Worm (Caenorhabditis elegans) whole organism, young adult: ENCODE data around the gene C46F11.5.

Experiments
- F52B5.7 ChIP-seq: sonication (generic microtip); optimal IDR thresholded peaks from 2 replicates; lab custom pipeline; 2016; ENCODE audit warnings: mild to moderate bottlenecking, missing genetic modification characterization, missing compliant biosample characterization
- ceh-58 ChIP-seq: fragments of 200-800 bp; sonication (Bioruptor generic); IDR thresholded peaks from 2 replicates; pipeline ENCODE4 v1.3.6; 2022; ENCODE audit warnings: missing genetic modification characterization, missing compliant biosample characterization
- dpl-1 ChIP-seq: fragments of 150-350 bp; optimal IDR thresholded peaks from 2 replicates; lab custom pipeline; 2014; ENCODE audit warnings: missing biosample characterization, missing genetic modification reagents, missing genetic modification characterization
- egrh-3 ChIP-seq: fragments of 200-800 bp; sonication (Bioruptor generic); IDR thresholded peaks from 2 replicates; pipeline ENCODE4 v1.3.6; 2022; ENCODE audit warnings: missing genetic modification reagents, missing genetic modification characterization, missing compliant biosample characterization
- fkh-3 ChIP-seq: sonication (generic microtip); optimal IDR thresholded peaks from 2 replicates; lab custom pipeline; 2016; ENCODE audit warnings: mild to moderate bottlenecking, missing genetic modification characterization, missing compliant biosample characterization
- lir-1 ChIP-seq: fragments of 200-800 bp; sonication (Bioruptor generic); conservative IDR thresholded peaks from 2 replicates; pipeline ENCODE4 v1.3.6; 2022; ENCODE audit warnings: missing genetic modification reagents, missing genetic modification characterization, missing compliant biosample characterization
- rpc-1 ChIP-seq, 2 experiments: fragments of 150-350 bp in 1 of 2; sonication (generic microtip) in 1 of 2; optimal IDR thresholded peaks; 2 replicates each; lab custom pipeline; 2014 to 2018; ENCODE audit warnings: missing biosample characterization in 1 of 2, missing genetic modification characterization in 1 of 2, missing genetic modification reagents in 1 of 2, missing genotype in 1 of 2
- tbp1 ChIP-seq: fragments of 200-800 bp; sonication (Bioruptor generic); optimal IDR thresholded peaks from 2 replicates; lab custom pipeline; 2018; ENCODE audit warnings: mild to moderate bottlenecking, missing genetic modification characterization, missing compliant biosample characterization

DNA sequence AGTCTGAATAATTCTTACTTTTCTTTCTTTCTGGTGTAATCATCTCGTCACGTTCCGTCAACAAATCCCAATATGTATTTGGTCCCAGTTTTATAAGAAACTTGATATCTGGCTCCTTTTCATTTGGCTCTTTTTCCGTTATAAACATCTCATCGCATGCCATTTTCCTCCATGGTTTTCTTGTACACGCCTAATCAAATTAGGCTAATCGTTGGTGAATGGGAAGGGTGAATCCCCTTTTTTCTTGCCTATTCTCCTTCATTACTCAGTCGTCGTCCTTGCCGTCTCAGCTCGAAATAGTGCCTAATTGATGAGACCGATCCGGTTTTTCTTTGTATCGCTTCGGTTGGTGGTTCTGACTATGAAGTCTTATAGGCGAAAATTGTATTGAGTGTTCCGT lies 23.2 kb downstream of the C46F11.5 start:
- TF ChIP-seq F52B5.7, result no peak
- TF ChIP-seq lir-1 (GFP tag; lab: Robert Waterston, UW), result no peak
- no peak for TF ChIP-seq egrh-3
- no peak for TF ChIP-seq fkh-3 (tag; lab: Kevin White, UChicago)
- TF ChIP-seq tbp1 (GFP tag; lab: Kevin White, UChicago), result no peak
- no peak for TF ChIP-seq ceh-58 (GFP tag; lab: Robert Waterston, UW)
- TF ChIP-seq rpc-1 (optimal IDR thresholded peaks at IDR 0.05; lab: Kevin White, UChicago), result no peak
- no peak for TF ChIP-seq rpc-1 (tag; optimal IDR thresholded peaks at IDR 0.05; lab: Kevin White, UChicago)
- no peak for TF ChIP-seq dpl-1 (GFP tag; lab: Kevin White, UChicago)
